Fruit fly (Drosophila melanogaster) whole organism, pupa: ENCODE data around the gene CG13607.

ENCODE experiments used
- CG10348 ChIP-seq: fragments of 200-800 bp; sonication (Bioruptor generic); IDR thresholded peaks from 2 replicates; pipeline ENCODE4 v1.3.6; 2022; ENCODE audit warnings: missing biosample characterization, missing genetic modification characterization
- CG12605 ChIP-seq: fragments of 200-800 bp; sonication (Bioruptor generic); IDR thresholded peaks from 2 replicates; pipeline ENCODE4 v1.3.6; 2022; ENCODE audit warnings: missing biosample characterization, missing genetic modification characterization
- CG13204 ChIP-seq: fragments of 200-800 bp; sonication (Bioruptor generic); optimal IDR thresholded peaks from 2 replicates; lab custom pipeline; 2018; ENCODE audit warnings: missing biosample characterization, mild to moderate bottlenecking, missing genetic modification characterization, moderate library complexity
- CG14655 ChIP-seq: fragments of 200-800 bp; sonication (Bioruptor generic); optimal IDR thresholded peaks from 3 replicates; lab custom pipeline; 2017; ENCODE audit warnings: mild to moderate bottlenecking, missing biosample characterization, missing genetic modification reagents, missing genetic modification characterization
- CG15710 ChIP-seq: fragments of 200-800 bp; sonication (Bioruptor generic); optimal IDR thresholded peaks from 2 replicates; lab custom pipeline; 2018; ENCODE audit warnings: missing biosample characterization, mild to moderate bottlenecking, missing genetic modification characterization, moderate library complexity
- CG17806 ChIP-seq: fragments of 200-800 bp; sonication (Bioruptor generic); optimal IDR thresholded peaks from 2 replicates; lab custom pipeline; 2018; ENCODE audit warnings: missing biosample characterization, mild to moderate bottlenecking, missing genetic modification characterization, moderate library complexity
- CG32121 ChIP-seq: fragments of 200-800 bp; sonication (Bioruptor generic); IDR thresholded peaks from 2 replicates; pipeline ENCODE4 v1.3.6; 2022; ENCODE audit warnings: missing biosample characterization, missing genetic modification characterization
- CG34367 ChIP-seq: fragments of 200-800 bp; sonication (Bioruptor generic); optimal IDR thresholded peaks from 2 replicates; lab custom pipeline; 2018; ENCODE audit warnings: missing biosample characterization, mild to moderate bottlenecking, missing genetic modification characterization
- CG4496 ChIP-seq: fragments of 200-800 bp; sonication (Bioruptor generic); IDR thresholded peaks from 3 replicates; pipeline ENCODE4 v1.3.6; 2022; ENCODE audit warnings: missing biosample characterization, missing genetic modification characterization
- CG8159 ChIP-seq: fragments of 200-800 bp; sonication (Bioruptor generic); optimal IDR thresholded peaks from 3 replicates; lab custom pipeline; 2018; ENCODE audit warnings: missing biosample characterization, mild to moderate bottlenecking, missing genetic modification characterization, moderate library complexity
- CG8301 ChIP-seq: fragments of 200-800 bp; sonication (Bioruptor generic); optimal IDR thresholded peaks from 2 replicates; lab custom pipeline; 2018; ENCODE audit warnings: missing biosample characterization, mild to moderate bottlenecking, missing genetic modification characterization
- CG9948 ChIP-seq: fragments of 200-800 bp; sonication (Bioruptor generic); optimal IDR thresholded peaks from 2 replicates; lab custom pipeline; 2018; ENCODE audit warnings: missing biosample characterization, mild to moderate bottlenecking, missing genetic modification characterization, moderate library complexity
- D1 ChIP-seq: fragments of 200-800 bp; sonication (Bioruptor generic); optimal IDR thresholded peaks from 2 replicates; lab custom pipeline; 2018; ENCODE audit warnings: missing biosample characterization, mild to moderate bottlenecking, missing genetic modification characterization, moderate library complexity
- EcR ChIP-seq: fragments of 200-800 bp; sonication (Bioruptor generic); optimal IDR thresholded peaks from 3 replicates; lab custom pipeline; 2019; ENCODE audit warnings: missing biosample characterization, missing genetic modification characterization, mild to moderate bottlenecking, moderate library complexity, missing genetic modification reagents
- Ets98B ChIP-seq: fragments of 200-800 bp; sonication (Bioruptor generic); IDR thresholded peaks from 2 replicates; pipeline ENCODE4 v1.3.6; 2022; ENCODE audit warnings: missing biosample characterization, missing genetic modification characterization
- Pif1A ChIP-seq: fragments of 200-800 bp; sonication (Bioruptor generic); optimal IDR thresholded peaks from 3 replicates; lab custom pipeline; 2016; ENCODE audit warnings: missing biosample characterization, missing genetic modification characterization
- Pif1B ChIP-seq: fragments of 200-800 bp; sonication (Bioruptor generic); optimal IDR thresholded peaks from 3 replicates; lab custom pipeline; 2016; ENCODE audit warnings: missing biosample characterization, missing genetic modification characterization
- Snoo ChIP-seq: fragments of 200-800 bp; sonication (Bioruptor generic); optimal IDR thresholded peaks from 3 replicates; lab custom pipeline; 2017; ENCODE audit warnings: missing biosample characterization, mild to moderate bottlenecking, missing genetic modification characterization, inconsistent platforms
- fd96Ca ChIP-seq: fragments of 200-800 bp; sonication (Bioruptor generic); IDR thresholded peaks from 3 replicates; pipeline ENCODE4 v1.3.6; 2022; ENCODE audit warnings: missing biosample characterization, missing genetic modification characterization
- gl ChIP-seq: fragments of 200-800 bp; sonication (Bioruptor generic); optimal IDR thresholded peaks from 2 replicates; lab custom pipeline; 2018; ENCODE audit warnings: missing biosample characterization, mild to moderate bottlenecking, missing genetic modification characterization
- rn ChIP-seq: fragments of 200-800 bp; sonication (Bioruptor generic); IDR thresholded peaks from 2 replicates; pipeline ENCODE4 v1.3.6; 2022; ENCODE audit warnings: missing biosample characterization, missing genetic modification characterization

Gene CG13607

DNA sequence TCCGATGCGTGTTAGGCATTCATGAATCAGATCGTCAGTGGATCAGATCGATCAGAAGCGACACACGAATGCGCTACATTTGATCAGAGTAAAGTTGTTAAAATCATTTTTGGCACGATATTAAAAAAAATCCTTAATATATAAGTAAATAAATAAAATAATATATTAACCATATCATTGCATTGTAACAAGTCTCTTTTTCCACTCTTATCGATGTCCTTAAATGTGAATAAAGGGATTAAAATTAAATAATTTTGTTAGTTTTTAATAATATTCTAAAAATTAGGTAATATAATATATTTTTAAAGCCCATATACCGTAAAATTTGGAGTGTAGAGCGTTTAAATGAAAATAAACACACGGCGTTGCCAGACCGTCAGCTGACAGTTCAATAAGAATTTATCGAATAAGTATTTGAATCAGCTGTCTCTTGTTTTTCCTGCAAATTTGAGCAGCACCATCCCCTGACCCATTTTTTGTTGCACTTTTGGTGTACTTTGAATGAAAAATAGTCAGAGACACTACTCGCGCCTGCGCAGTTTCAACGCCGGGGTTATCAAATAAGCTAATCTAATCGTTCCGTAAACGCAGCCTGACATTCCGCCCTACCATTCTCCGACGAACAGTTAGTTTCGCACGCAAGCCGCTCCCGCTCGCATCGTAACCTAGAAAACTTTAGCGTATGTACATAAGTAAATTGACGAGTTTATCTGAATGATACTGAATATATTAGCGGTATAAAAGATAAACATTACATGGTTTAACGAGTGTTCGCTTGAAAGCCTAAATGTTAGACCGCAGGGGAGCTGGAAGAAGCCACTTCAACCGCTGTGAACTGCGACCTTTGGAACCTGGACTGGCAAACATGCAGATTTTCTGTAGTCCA lies 36.0 kb upstream of the CG13607 start, which contains the start of the genes p38a and CG6178:
TSS of gene p38a (minus strand) at position 398 of the 886 bp plus-strand sequence.
TSS of gene CG6178 (plus strand) at position 424 of the 886 bp plus-strand sequence.
- TF ChIP-seq CG17806 (tag; lab: Kevin White, UChicago) (peak; percentile 98), Snoo (tag; lab: Kevin White, UChicago) (peak; percentile 98), CG9948 (tag; lab: Kevin White, UChicago) (peak; percentile 99), EcR (peak; percentile 63), CG14655 (GFP tag; lab: Kevin White, UChicago) (peak; percentile 99), CG8159 (tag; lab: Kevin White, UChicago) (peak; percentile 99), fd96Ca (GFP tag; lab: Robert Waterston, UW) (peak; percentile 95), CG10348 (peak; percentile 91), CG8301 (peak; percentile 98), D1 (no peak), CG15710 (tag; lab: Kevin White, UChicago) (peak; percentile 99), rn (GFP tag; lab: Robert Waterston, UW) (peak; percentile 97), CG32121 (GFP tag; lab: Robert Waterston, UW) (peak; percentile 98), CG13204 (peak; percentile 89), Pif1B (peak; percentile 97), gl (tag; lab: Kevin White, UChicago) (peak; percentile 74), CG4496 (GFP tag; lab: Robert Waterston, UW) (peak; percentile 97), Pif1A (GFP tag; lab: Kevin White, UChicago) (peak; percentile 91), CG34367 (tag; lab: Kevin White, UChicago) (peak; percentile 94), CG12605 (GFP tag; lab: Robert Waterston, UW) (peak; percentile 89), Ets98B (GFP tag; lab: Robert Waterston, UW) (peak; percentile 97)

DNA sequence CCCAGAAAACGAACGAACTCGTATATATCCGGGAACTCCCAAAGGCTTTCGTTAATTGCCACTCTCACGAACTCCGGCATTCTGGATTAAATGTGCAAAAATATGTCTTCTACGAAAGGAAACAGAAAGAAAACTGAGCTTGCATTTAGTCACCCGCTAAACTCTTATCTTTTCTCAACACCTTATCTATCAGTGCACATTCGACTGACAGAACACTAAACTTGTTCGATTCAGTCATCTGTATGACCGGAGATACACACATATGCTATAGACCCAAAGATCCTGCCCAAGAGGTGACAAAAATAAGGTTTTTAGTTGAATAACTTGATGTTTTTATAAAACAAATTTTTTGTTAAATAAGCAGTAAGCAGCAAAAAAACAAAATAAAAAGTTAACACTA lies 34.0 kb upstream of the CG13607 start, which contains the start of gene p38c:
TSS of gene p38c (minus strand) at position 101 of the 400 bp plus-strand sequence.
- no peak for TF ChIP-seq CG8301
- no peak for TF ChIP-seq CG34367 (tag; lab: Kevin White, UChicago)
- no peak for TF ChIP-seq CG14655 (GFP tag; lab: Kevin White, UChicago)
- TF ChIP-seq Pif1A (GFP tag; lab: Kevin White, UChicago): no peak
- TF ChIP-seq D1: no peak
- no peak for TF ChIP-seq Ets98B (GFP tag; lab: Robert Waterston, UW)
- TF ChIP-seq CG13204: no peak
- TF ChIP-seq CG8159 (tag; lab: Kevin White, UChicago): no peak
- TF ChIP-seq CG4496 (GFP tag; lab: Robert Waterston, UW): no peak
- TF ChIP-seq rn (GFP tag; lab: Robert Waterston, UW): no peak
- no peak for TF ChIP-seq CG15710 (tag; lab: Kevin White, UChicago)
- TF ChIP-seq EcR: no peak
- no peak for TF ChIP-seq CG9948 (tag; lab: Kevin White, UChicago)
- TF ChIP-seq CG17806 (tag; lab: Kevin White, UChicago): no peak
- no peak for TF ChIP-seq CG12605 (GFP tag; lab: Robert Waterston, UW)
- no peak for TF ChIP-seq CG32121 (GFP tag; lab: Robert Waterston, UW)

DNA sequence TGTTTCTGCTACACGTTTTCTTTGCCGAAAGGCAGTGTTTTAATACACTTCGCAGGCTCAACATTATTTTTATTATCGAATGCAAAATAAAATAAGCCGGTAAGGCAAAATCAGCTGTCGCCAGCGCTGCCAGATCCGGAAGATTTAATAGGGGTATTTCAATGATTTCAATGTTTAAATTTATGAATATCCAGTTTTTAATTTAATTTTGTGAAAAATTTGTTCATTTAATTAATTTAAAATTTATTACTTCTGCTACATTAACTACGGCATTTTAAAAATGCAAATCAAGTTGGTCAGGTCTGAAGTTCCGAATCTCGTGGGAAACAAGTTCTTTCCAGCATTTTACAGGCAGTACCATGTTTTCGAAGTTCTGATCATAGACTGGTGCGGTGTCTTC lies 32.7 kb upstream of the CG13607 start, which contains the start of gene Slimp:
TSS of gene Slimp (minus strand) at position 130 of the 400 bp plus-strand sequence.
- TF ChIP-seq rn (GFP tag; lab: Robert Waterston, UW) (no peak), CG9948 (tag; lab: Kevin White, UChicago) (no peak), D1 (no peak), CG10348 (no peak), Pif1B (peak; percentile 2), CG12605 (GFP tag; lab: Robert Waterston, UW) (no peak), CG32121 (GFP tag; lab: Robert Waterston, UW) (0 out of 2 replicates have a peak, but pooled peaks have one; percentile 19), Pif1A (GFP tag; lab: Kevin White, UChicago) (peak; percentile 47), CG4496 (GFP tag; lab: Robert Waterston, UW) (no peak), CG8159 (tag; lab: Kevin White, UChicago) (no peak), fd96Ca (GFP tag; lab: Robert Waterston, UW) (no peak), Snoo (tag; lab: Kevin White, UChicago) (no peak), CG14655 (GFP tag; lab: Kevin White, UChicago) (no peak), CG15710 (tag; lab: Kevin White, UChicago) (no peak), CG8301 (no peak), EcR (no peak)

DNA sequence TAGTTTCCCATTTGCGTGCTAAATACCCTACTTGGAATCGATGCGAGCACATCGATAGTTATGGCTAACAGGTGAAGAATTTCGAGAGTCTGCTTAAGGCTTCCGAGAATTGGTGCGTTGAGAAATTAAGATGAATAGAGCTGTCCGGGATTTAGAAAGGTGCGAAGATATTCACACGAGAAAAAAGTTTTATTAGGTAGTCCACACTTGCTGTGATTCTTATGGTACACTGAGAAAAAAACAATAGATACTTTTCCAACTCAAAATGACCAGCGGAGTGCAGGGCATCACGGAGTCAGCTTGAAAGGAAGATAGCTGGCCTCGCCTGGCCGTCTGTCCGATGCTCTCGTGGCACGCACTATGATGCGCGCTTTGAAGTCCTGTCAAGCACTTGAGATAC lies 28.4 kb upstream of the CG13607 start:
- TF ChIP-seq rn (GFP tag; lab: Robert Waterston, UW): no peak
- 0 out of 2 replicates have a peak, but pooled peaks have one; percentile 7 for TF ChIP-seq CG32121 (GFP tag; lab: Robert Waterston, UW)
- peak; percentile 17; the same call in 1 of the 2 replicates for TF ChIP-seq Ets98B (GFP tag; lab: Robert Waterston, UW)
- TF ChIP-seq CG8301: peak; percentile 86
- TF ChIP-seq CG10348: no peak
- TF ChIP-seq Pif1B: peak; percentile 62
- TF ChIP-seq gl (tag; lab: Kevin White, UChicago): peak; percentile 60
- peak; percentile 85 for TF ChIP-seq CG9948 (tag; lab: Kevin White, UChicago)
- peak; percentile 90 for TF ChIP-seq CG14655 (GFP tag; lab: Kevin White, UChicago)
- no peak for TF ChIP-seq CG12605 (GFP tag; lab: Robert Waterston, UW)
- peak; percentile 62; the same call in 2 of the 3 replicates for TF ChIP-seq CG4496 (GFP tag; lab: Robert Waterston, UW)
- peak; percentile 70 for TF ChIP-seq CG34367 (tag; lab: Kevin White, UChicago)
- peak; percentile 79 for TF ChIP-seq CG17806 (tag; lab: Kevin White, UChicago)
- no peak for TF ChIP-seq EcR
- TF ChIP-seq fd96Ca (GFP tag; lab: Robert Waterston, UW): peak; percentile 72; the same call in 2 of the 3 replicates
- TF ChIP-seq CG8159 (tag; lab: Kevin White, UChicago): peak; percentile 75
- peak; percentile 78 for TF ChIP-seq Pif1A (GFP tag; lab: Kevin White, UChicago)
- peak; percentile 47 for TF ChIP-seq D1
- peak; percentile 74 for TF ChIP-seq CG15710 (tag; lab: Kevin White, UChicago)
- TF ChIP-seq CG13204: no peak
- no peak for TF ChIP-seq Snoo (tag; lab: Kevin White, UChicago)
- TF ChIP-seq, all 21 proteins: peak for 15
